Fruit fly (Drosophila melanogaster) whole organism, embryonic: ENCODE results near the gene bor.

Experiments used
- C15 ChIP-seq: fragments of 200-800 bp; sonication (Bioruptor generic); IDR thresholded peaks from 3 replicates; pipeline ENCODE4 v1.3.6; 2022; ENCODE audit warnings: missing biosample characterization, missing genetic modification characterization
- CG1024 ChIP-seq: fragments of 200-800 bp; sonication (Bioruptor generic); IDR thresholded peaks from 2 replicates; pipeline ENCODE4 v1.3.6; 2022; ENCODE audit warnings: missing biosample characterization, missing genetic modification characterization
- CG10462 ChIP-seq: fragments of 200-800 bp; sonication (Bioruptor generic); optimal IDR thresholded peaks from 2 replicates; lab custom pipeline; 2016; ENCODE audit warnings: missing biosample characterization, missing genetic modification characterization
- CG10959 ChIP-seq: fragments of 200-800 bp; sonication (Bioruptor generic); IDR thresholded peaks from 2 replicates; pipeline ENCODE4 v1.3.6; 2022; ENCODE audit warnings: missing biosample characterization, missing genetic modification characterization
- CG11398 ChIP-seq: fragments of 200-800 bp; sonication (Bioruptor generic); optimal IDR thresholded peaks from 2 replicates; lab custom pipeline; 2016; ENCODE audit warnings: missing biosample characterization, missing genetic modification characterization
- CG11560 ChIP-seq: fragments of 200-800 bp; sonication (Bioruptor generic); IDR thresholded peaks from 3 replicates; pipeline ENCODE4 v1.3.6; 2022; ENCODE audit warnings: missing biosample characterization, missing genetic modification characterization
- CG12104 ChIP-seq: fragments of 200-800 bp; sonication (Bioruptor generic); optimal IDR thresholded peaks from 3 replicates; lab custom pipeline; 2016; ENCODE audit warnings: missing biosample characterization, missing genetic modification characterization
- CG12769 ChIP-seq: fragments of 200-800 bp; sonication (Bioruptor generic); optimal IDR thresholded peaks from 2 replicates; lab custom pipeline; 2019; ENCODE audit warnings: missing biosample characterization, mild to moderate bottlenecking, missing genetic modification characterization, moderate library complexity
- CG13624 ChIP-seq: fragments of 200-800 bp; sonication (Bioruptor generic); optimal IDR thresholded peaks from 2 replicates; lab custom pipeline; 2016; ENCODE audit warnings: missing biosample characterization, missing genetic modification characterization
- CG14014 ChIP-seq: fragments of 200-800 bp; sonication (Bioruptor generic); IDR thresholded peaks from 2 replicates; pipeline ENCODE4 v1.3.6; 2022; ENCODE audit warnings: missing biosample characterization, missing genetic modification characterization
- CG15269 ChIP-seq: fragments of 200-800 bp; sonication (Bioruptor generic); optimal IDR thresholded peaks from 2 replicates; lab custom pipeline; 2018; ENCODE audit warnings: missing biosample characterization, mild to moderate bottlenecking, missing genetic modification characterization, moderate library complexity
- CG1603 ChIP-seq: fragments of 200-800 bp; sonication (Bioruptor generic); optimal IDR thresholded peaks from 2 replicates; lab custom pipeline; 2019; ENCODE audit warnings: missing biosample characterization, mild to moderate bottlenecking, missing genetic modification characterization, moderate library complexity
- CG1792 ChIP-seq: fragments of 200-800 bp; sonication (Bioruptor generic); optimal IDR thresholded peaks from 2 replicates; lab custom pipeline; 2016; ENCODE audit warnings: missing biosample characterization, missing genetic modification characterization
- CG30403 ChIP-seq: fragments of 200-800 bp; sonication (Bioruptor generic); optimal IDR thresholded peaks from 3 replicates; lab custom pipeline; 2016; ENCODE audit warnings: missing biosample characterization, missing genetic modification characterization
- CG32767 ChIP-seq: fragments of 200-800 bp; sonication (Bioruptor generic); IDR thresholded peaks from 2 replicates; pipeline ENCODE4 v1.3.6; 2022; ENCODE audit warnings: missing biosample characterization, missing genetic modification characterization
- CG5180 ChIP-seq: fragments of 200-800 bp; sonication (Bioruptor generic); optimal IDR thresholded peaks from 3 replicates; lab custom pipeline; 2017; ENCODE audit warnings: missing biosample characterization, missing genetic modification characterization, mild to moderate bottlenecking, moderate library complexity, missing genetic modification reagents
- CG5953 ChIP-seq: fragments of 200-800 bp; sonication (Bioruptor generic); IDR thresholded peaks from 2 replicates; pipeline ENCODE4 v1.3.6; 2022; ENCODE audit warnings: missing biosample characterization, missing genetic modification characterization
- CG7271 ChIP-seq: fragments of 200-800 bp; sonication (Bioruptor generic); optimal IDR thresholded peaks from 2 replicates; lab custom pipeline; 2018; ENCODE audit warnings: missing biosample characterization, mild to moderate bottlenecking, missing genetic modification characterization, moderate library complexity
- CG7987 ChIP-seq: fragments of 200-800 bp; sonication (Bioruptor generic); optimal IDR thresholded peaks from 2 replicates; lab custom pipeline; 2018; ENCODE audit warnings: missing biosample characterization, mild to moderate bottlenecking, missing genetic modification characterization, moderate library complexity
- CG9215 ChIP-seq: fragments of 200-800 bp; sonication (Bioruptor generic); IDR thresholded peaks from 2 replicates; pipeline ENCODE4 v1.3.6; 2022; ENCODE audit warnings: missing biosample characterization, missing genetic modification characterization
- CG9817 ChIP-seq: fragments of 200-800 bp; sonication (Bioruptor generic); optimal IDR thresholded peaks from 2 replicates; lab custom pipeline; 2018; ENCODE audit warnings: missing biosample characterization, mild to moderate bottlenecking, missing genetic modification characterization, moderate library complexity
- D19A ChIP-seq: fragments of 200-800 bp; optimal IDR thresholded peaks from 3 replicates; lab custom pipeline; 2019; ENCODE audit warnings: missing biosample characterization, mild to moderate bottlenecking, missing genetic modification characterization, moderate library complexity
- Deaf1 ChIP-seq: fragments of 200-800 bp; optimal IDR thresholded peaks from 3 replicates; lab custom pipeline; 2019; ENCODE audit warnings: missing biosample characterization, mild to moderate bottlenecking, missing genetic modification characterization, moderate library complexity
- Dek ChIP-seq: fragments of 200-800 bp; sonication (Bioruptor generic); optimal IDR thresholded peaks from 3 replicates; lab custom pipeline; 2019; ENCODE audit warnings: missing biosample characterization, mild to moderate bottlenecking, missing genetic modification characterization, moderate library complexity
- Dip2 ChIP-seq: fragments of 200-800 bp; sonication (Bioruptor generic); IDR thresholded peaks from 2 replicates; pipeline ENCODE4 v1.3.6; 2022; ENCODE audit warnings: missing biosample characterization, missing genetic modification characterization
- GATAe ChIP-seq: fragments of 200-800 bp; sonication (Bioruptor generic); conservative IDR thresholded peaks from 2 replicates; pipeline ENCODE4 v1.3.6; 2022; ENCODE audit warnings: missing biosample characterization, missing genetic modification characterization
- HLH3B ChIP-seq: fragments of 200-800 bp; sonication (Bioruptor generic); IDR thresholded peaks from 2 replicates; pipeline ENCODE4 v1.3.6; 2022; ENCODE audit warnings: missing biosample characterization, missing genetic modification characterization
- Hmx ChIP-seq: fragments of 200-800 bp; sonication (Bioruptor generic); optimal IDR thresholded peaks from 2 replicates; lab custom pipeline; 2016; ENCODE audit warnings: missing biosample characterization, missing genetic modification characterization
- Hsf ChIP-seq: fragments of 200-800 bp; sonication (Bioruptor generic); optimal IDR thresholded peaks from 3 replicates; lab custom pipeline; 2016; ENCODE audit warnings: missing biosample characterization, missing genetic modification characterization
- Kr ChIP-seq: fragments of 200-800 bp; sonication (Bioruptor generic); optimal IDR thresholded peaks from 2 replicates; lab custom pipeline; 2017; ENCODE audit warnings: missing biosample characterization, mild to moderate bottlenecking, missing genetic modification characterization
- Nf-YB ChIP-seq: fragments of 200-800 bp; sonication (Bioruptor generic); optimal IDR thresholded peaks from 3 replicates; lab custom pipeline; 2019; ENCODE audit warnings: missing biosample characterization, mild to moderate bottlenecking, missing genetic modification characterization, moderate library complexity
- Oaz ChIP-seq: fragments of 200-800 bp; sonication (Bioruptor generic); IDR thresholded peaks from 2 replicates; pipeline ENCODE4 v1.3.6; 2022; ENCODE audit warnings: missing biosample characterization, missing genetic modification characterization
- Opbp ChIP-seq: fragments of 200-800 bp; sonication (Bioruptor generic); IDR thresholded peaks from 3 replicates; pipeline ENCODE4 v1.3.6; 2022; ENCODE audit warnings: missing biosample characterization, missing genetic modification characterization; ENCODE audit not compliant: partially characterized antibody
- Sry-β ChIP-seq: fragments of 200-800 bp; sonication (Bioruptor generic); optimal IDR thresholded peaks from 2 replicates; lab custom pipeline; 2018; ENCODE audit warnings: missing biosample characterization, mild to moderate bottlenecking, missing genetic modification characterization, moderate library complexity
- Stat92E ChIP-seq, 3 experiments: fragments of >200 bp in 2 of 3; fragments of 200-800 bp in 1 of 3; sonication (Bioruptor generic) in 1 of 3; optimal IDR thresholded peaks; 2 replicates each; lab custom pipeline; 2017 to 2019; ENCODE audit warnings: missing biosample characterization in 3 of 3, missing genetic modification characterization in 3 of 3, mild to moderate bottlenecking in 1 of 3, moderate library complexity in 1 of 3
- Trl ChIP-seq, 3 experiments: fragments of >200 bp in 2 of 3; fragments of 200-800 bp in 1 of 3; sonication (Bioruptor generic) in 1 of 3; optimal IDR thresholded peaks; 2 replicates in 1 of 3; 3 replicates in 2 of 3; lab custom pipeline; 2016 to 2017; ENCODE audit warnings: missing biosample characterization in 1 of 3, missing genetic modification characterization in 1 of 3
- ase ChIP-seq: fragments of 200-800 bp; sonication (Bioruptor generic); IDR thresholded peaks from 3 replicates; pipeline ENCODE4 v1.3.6; 2022; ENCODE audit warnings: missing biosample characterization, missing genetic modification characterization
- ato ChIP-seq: fragments of 200-800 bp; sonication (Bioruptor generic); IDR thresholded peaks from 2 replicates; pipeline ENCODE4 v1.3.6; 2022; ENCODE audit warnings: missing biosample characterization, missing genetic modification characterization; ENCODE audit not compliant: partially characterized antibody
- corto ChIP-seq: fragments of 200-800 bp; sonication (Bioruptor generic); optimal IDR thresholded peaks from 2 replicates; lab custom pipeline; 2016; ENCODE audit warnings: missing biosample characterization, mild to moderate bottlenecking, missing genetic modification characterization, moderate library complexity
- da ChIP-seq: fragments of 200-800 bp; sonication (Bioruptor generic); optimal IDR thresholded peaks from 2 replicates; lab custom pipeline; 2016; ENCODE audit warnings: missing biosample characterization, missing genetic modification characterization
- en ChIP-seq: fragments of 200-800 bp; sonication (Bioruptor generic); optimal IDR thresholded peaks from 2 replicates; lab custom pipeline; 2016; ENCODE audit warnings: missing biosample characterization, missing genetic modification characterization
- kay ChIP-seq: fragments of 200-800 bp; sonication (Bioruptor generic); optimal IDR thresholded peaks from 2 replicates; lab custom pipeline; 2016; ENCODE audit warnings: missing biosample characterization, missing genetic modification characterization
- kni ChIP-seq: fragments of 200-800 bp; sonication (Bioruptor generic); optimal IDR thresholded peaks from 3 replicates; lab custom pipeline; 2017; ENCODE audit warnings: mild to moderate bottlenecking, missing biosample characterization, missing genetic modification reagents, missing genetic modification characterization
- pan ChIP-seq, 4 experiments: fragments of >200 bp in 3 of 4; fragments of 200-800 bp in 1 of 4; sonication (Bioruptor generic) in 1 of 4; optimal IDR thresholded peaks in 3 of 4; IDR thresholded peaks in 1 of 4; 2 replicates each; pipeline versions ENCODE4 v1.3.6 to Lab custom; 2017 to 2022; ENCODE audit warnings: missing biosample characterization in 2 of 4, missing genetic modification characterization in 2 of 4, mixed read lengths in 1 of 4
- pita ChIP-seq: fragments of 200-800 bp; sonication (Bioruptor generic); optimal IDR thresholded peaks from 2 replicates; lab custom pipeline; 2017; ENCODE audit warnings: missing biosample characterization, mild to moderate bottlenecking, missing genetic modification characterization
- row ChIP-seq: fragments of 200-800 bp; sonication (Bioruptor generic); IDR thresholded peaks from 3 replicates; pipeline ENCODE4 v1.3.6; 2022; ENCODE audit warnings: missing biosample characterization, missing genetic modification characterization
- sens-2 ChIP-seq: fragments of 200-800 bp; sonication (Bioruptor generic); IDR thresholded peaks from 2 replicates; pipeline ENCODE4 v1.3.6; 2022; ENCODE audit warnings: missing biosample characterization, missing genetic modification characterization
- stwl ChIP-seq: fragments of 200-800 bp; sonication (Bioruptor generic); optimal IDR thresholded peaks from 3 replicates; lab custom pipeline; 2018; ENCODE audit warnings: missing biosample characterization, mild to moderate bottlenecking, missing genetic modification characterization, moderate library complexity
- ttk ChIP-seq: fragments of 200-800 bp; sonication (Bioruptor generic); IDR thresholded peaks from 2 replicates; pipeline ENCODE4 v2.1.2; 2022; ENCODE audit warnings: missing biosample characterization, missing genetic modification characterization
- zen2 ChIP-seq: fragments of 200-800 bp; sonication (Bioruptor generic); IDR thresholded peaks from 3 replicates; pipeline ENCODE4 v1.3.6; 2022; ENCODE audit warnings: missing biosample characterization, missing genetic modification characterization; ENCODE audit not compliant: partially characterized antibody
- zf30C ChIP-seq: fragments of 200-800 bp; sonication (Bioruptor generic); optimal IDR thresholded peaks from 3 replicates; lab custom pipeline; 2018; ENCODE audit warnings: missing biosample characterization, mild to moderate bottlenecking, missing genetic modification characterization

bor gene

dm6 chr3R:16256135-16256534, 7.8 kb downstream of the bor start (continued):
- TF ChIP-seq sens-2 (GFP tag; lab: Robert Waterston, UW) (no peak), HLH3B (GFP tag; lab: Robert Waterston, UW) (no peak), Hsf (GFP tag; lab: Kevin White, UChicago) (no peak), CG11398 (no peak), Oaz (GFP tag; lab: Robert Waterston, UW) (no peak), row (GFP tag; lab: Robert Waterston, UW) (no peak), CG11560 (tag; lab: Robert Waterston, UW) (no peak), pan (optimal IDR thresholded peaks at IDR 0.05; lab: Kevin White, UChicago) (no peak), pan (GFP tag; optimal IDR thresholded peaks at IDR 0.05 in 1 of 2, IDR thresholded peaks at IDR 0.05 in 1 of 2) (no peak), Nf-YB (GFP tag; lab: Kevin White, UChicago) (no peak), pita (GFP tag; lab: Kevin White, UChicago) (no peak), ase (GFP tag; lab: Robert Waterston, UW) (no peak), stwl (no peak), CG30403 (GFP tag; lab: Kevin White, UChicago) (no peak), Dip2 (GFP tag; lab: Robert Waterston, UW) (no peak), CG14014 (GFP tag; lab: Robert Waterston, UW) (no peak), CG1792 (GFP tag; lab: Kevin White, UChicago) (no peak), CG9215 (GFP tag; lab: Robert Waterston, UW) (no peak), CG7271 (tag; lab: Kevin White, UChicago) (no peak), ato (GFP tag; lab: Robert Waterston, UW) (no peak), CG12104 (no peak), Kr (GFP tag; lab: Kevin White, UChicago) (no peak), Sry-β (GFP tag; lab: Kevin White, UChicago) (no peak), CG9817 (tag; lab: Kevin White, UChicago) (no peak), Opbp (GFP tag; lab: Robert Waterston, UW) (0 out of 3 replicates have a peak, but pooled peaks have one; percentile 36), GATAe (GFP tag; lab: Robert Waterston, UW) (no peak), CG1024 (GFP tag; lab: Robert Waterston, UW) (no peak), CG5180 (peak; percentile 13), CG10959 (GFP tag; lab: Robert Waterston, UW) (no peak), da (GFP tag; lab: Kevin White, UChicago) (no peak), CG15269 (no peak), CG13624 (GFP tag; lab: Kevin White, UChicago) (no peak), CG12769 (peak; percentile 93), D19A (tag; lab: Kevin White, UChicago) (no peak), CG1603 (tag; lab: Kevin White, UChicago) (no peak), en (no peak), CG7987 (GFP tag; lab: Kevin White, UChicago) (no peak), CG5953 (GFP tag; lab: Robert Waterston, UW) (no peak), C15 (GFP tag; lab: Robert Waterston, UW) (no peak), kni (peak; percentile 2), ttk (GFP tag; lab: Robert Waterston, UW) (peak; percentile 50; the same call in 1 of the 2 replicates), zf30C (GFP tag; lab: Kevin White, UChicago) (no peak), Trl (optimal IDR thresholded peaks at IDR 0.05; lab: Kevin White, UChicago) (no peak), Trl (GFP tag; optimal IDR thresholded peaks at IDR 0.05; lab: Kevin White, UChicago) (no peak), CG32767 (no peak), Stat92E (GFP tag; optimal IDR thresholded peaks at IDR 0.05; lab: Kevin White, UChicago) (no peak), Dek (no peak), CG10462 (GFP tag; lab: Kevin White, UChicago) (no peak), Deaf1 (tag; lab: Kevin White, UChicago) (peak; percentile 58), zen2 (GFP tag; lab: Robert Waterston, UW) (no peak), corto (no peak), Hmx (GFP tag; lab: Kevin White, UChicago) (no peak), kay (no peak)
